Worm (Caenorhabditis elegans): ENCODE data around the gene C17E7.9.

C17E7.9 gene

ce11 chrV:3912472-3912871 lies 21.8 kb upstream of the C17E7.9 start, which contains the start of gene srx-68:
srx-68 (plus strand) TSS chrV:3912772.
- TF ChIP-seq ceh-9 (tag; optimal IDR thresholded peaks at IDR 0.05) = no peak
- no peak for TF ChIP-seq ahr-1 (tag; optimal IDR thresholded peaks at IDR 0.05)
- TF ChIP-seq unc-42 (tag; optimal IDR thresholded peaks at IDR 0.05) = no peak

ce11 chrV:3905841-3906240 lies 15.2 kb upstream of the C17E7.9 start, which contains the start of gene nhr-156:
nhr-156 (plus strand) TSS chrV:3906106.
- TF ChIP-seq ceh-2 (tag; optimal IDR thresholded peaks at IDR 0.05) (no peak), ceh-14 (tag; optimal IDR thresholded peaks at IDR 0.05) (no peak), ceh-30 (tag; optimal IDR thresholded peaks at IDR 0.05) (no peak), ceh-31 (tag; optimal IDR thresholded peaks at IDR 0.05) (no peak), rnt-1 (tag; optimal IDR thresholded peaks at IDR 0.05) (no peak), dmd-4 (tag; optimal IDR thresholded peaks at IDR 0.05; ENCODE audit: borderline replicate concordance) (no peak), ceh-19 (GFP tag; optimal IDR thresholded peaks at IDR 0.05) (no peak), gmeb-2 (tag; optimal IDR thresholded peaks at IDR 0.05) (no peak), fkh-6 (tag; optimal IDR thresholded peaks at IDR 0.05) (no peak), elt-4 (tag; optimal IDR thresholded peaks at IDR 0.05) (no peak), ref-2 (tag; optimal IDR thresholded peaks at IDR 0.05) (no peak), syd-9 (tag; optimal IDR thresholded peaks at IDR 0.05) (no peak), K09A11.1 (tag; optimal IDR thresholded peaks at IDR 0.05; ENCODE audit: insufficient read depth) (no peak), sox-4 (tag; optimal IDR thresholded peaks at IDR 0.05) (no peak), hlh-8 (tag; optimal IDR thresholded peaks at IDR 0.05) (no peak), ttx-3 (tag; optimal IDR thresholded peaks at IDR 0.05) (no peak), ceh-34 (tag; optimal IDR thresholded peaks at IDR 0.05) (no peak), ceh-45 (GFP tag; IDR thresholded peaks at IDR 0.05) (no peak), tbx-2 (tag; optimal IDR thresholded peaks at IDR 0.05) (no peak)

DNA sequence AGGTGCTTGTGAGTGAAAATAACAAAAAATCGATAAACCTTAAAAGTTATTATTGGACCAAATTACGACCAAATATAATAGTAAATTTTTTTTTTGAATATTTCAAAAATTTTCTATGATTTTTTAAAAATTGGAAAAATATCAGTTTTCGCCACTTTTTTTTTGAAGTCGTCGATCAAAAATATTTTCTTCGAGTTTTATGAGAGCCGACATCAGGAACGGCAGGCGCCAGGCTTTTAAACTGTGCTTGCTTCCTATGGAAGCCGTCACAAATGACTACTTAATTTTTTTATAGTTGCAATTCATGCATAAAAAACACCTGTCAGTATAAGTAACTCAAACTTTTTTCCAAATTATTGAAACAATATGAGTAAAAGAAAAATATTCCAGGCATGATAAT lies 12.8 kb upstream of the C17E7.9 start:
- TF ChIP-seq npax-4 (tag; optimal IDR thresholded peaks at IDR 0.05) (no peak), ztf-16 (tag; optimal IDR thresholded peaks at IDR 0.05) (no peak), madf-2 (tag; optimal IDR thresholded peaks at IDR 0.05) (no peak), nhr-232 (tag; optimal IDR thresholded peaks at IDR 0.05) (no peak), ceh-22 (tag; optimal IDR thresholded peaks at IDR 0.05) (no peak), fax-1 (tag; optimal IDR thresholded peaks at IDR 0.05) (no peak), mec-3 (tag; optimal IDR thresholded peaks at IDR 0.05; ENCODE audit: borderline replicate concordance) (no peak), nhr-11 (tag; optimal IDR thresholded peaks at IDR 0.05) (no peak), pros-1 (tag; optimal IDR thresholded peaks at IDR 0.05) (no peak), K02D7.2 (tag; optimal IDR thresholded peaks at IDR 0.05) (no peak), K09A11.1 (tag; optimal IDR thresholded peaks at IDR 0.05; ENCODE audit: insufficient read depth) (no peak), fkh-6 (tag; optimal IDR thresholded peaks at IDR 0.05) (no peak)

- no peak for TF ChIP-seq pag-3 (tag; optimal IDR thresholded peaks at IDR 0.05; ENCODE audit: borderline replicate concordance)
- TF ChIP-seq lim-6 (tag; optimal IDR thresholded peaks at IDR 0.05) = no peak
- no peak for TF ChIP-seq pax-1 (tag; optimal IDR thresholded peaks at IDR 0.05)
- TF ChIP-seq ceh-2 (tag; optimal IDR thresholded peaks at IDR 0.05) = no peak
- TF ChIP-seq nfya-1 (tag; optimal IDR thresholded peaks at IDR 0.05) = no peak
- no peak for TF ChIP-seq madf-2 (tag; optimal IDR thresholded peaks at IDR 0.05)
- TF ChIP-seq K02D7.2 (tag; optimal IDR thresholded peaks at IDR 0.05) = no peak
- TF ChIP-seq ceh-14 (tag; optimal IDR thresholded peaks at IDR 0.05) = no peak
- TF ChIP-seq ceh-22 (tag; optimal IDR thresholded peaks at IDR 0.05) = no peak
- TF ChIP-seq K09A11.1 (tag; optimal IDR thresholded peaks at IDR 0.05; ENCODE audit: insufficient read depth) = no peak
- no peak for TF ChIP-seq pros-1 (tag; optimal IDR thresholded peaks at IDR 0.05)
- no peak for TF ChIP-seq F13H6.1 (tag; optimal IDR thresholded peaks at IDR 0.05)
- TF ChIP-seq odd-2 (tag; optimal IDR thresholded peaks at IDR 0.05) = no peak
- TF ChIP-seq lin-11 (tag; optimal IDR thresholded peaks at IDR 0.05) = no peak
- no peak for TF ChIP-seq hlh-6 (tag; optimal IDR thresholded peaks at IDR 0.05)
- no peak for TF ChIP-seq Y22D7AL.16 (tag; optimal IDR thresholded peaks at IDR 0.05)
- no peak for TF ChIP-seq ama-1 (optimal IDR thresholded peaks at IDR 0.05)
- no peak for TF ChIP-seq T23F11.4 (GFP tag; optimal IDR thresholded peaks at IDR 0.05)
Observed at ce11 chrV:3902458-3903157, 11.9 kb upstream of the C17E7.9 start, which contains the start of the genes str-229 and srh-190. str-229 (minus strand) TSS chrV:3902558. srh-190 (plus strand) TSS chrV:3903107.

Data from whole organism, late embryonic.